Fruit fly (Drosophila melanogaster): ENCODE data around the gene Schip1.

The Schip1 gene

DNA sequence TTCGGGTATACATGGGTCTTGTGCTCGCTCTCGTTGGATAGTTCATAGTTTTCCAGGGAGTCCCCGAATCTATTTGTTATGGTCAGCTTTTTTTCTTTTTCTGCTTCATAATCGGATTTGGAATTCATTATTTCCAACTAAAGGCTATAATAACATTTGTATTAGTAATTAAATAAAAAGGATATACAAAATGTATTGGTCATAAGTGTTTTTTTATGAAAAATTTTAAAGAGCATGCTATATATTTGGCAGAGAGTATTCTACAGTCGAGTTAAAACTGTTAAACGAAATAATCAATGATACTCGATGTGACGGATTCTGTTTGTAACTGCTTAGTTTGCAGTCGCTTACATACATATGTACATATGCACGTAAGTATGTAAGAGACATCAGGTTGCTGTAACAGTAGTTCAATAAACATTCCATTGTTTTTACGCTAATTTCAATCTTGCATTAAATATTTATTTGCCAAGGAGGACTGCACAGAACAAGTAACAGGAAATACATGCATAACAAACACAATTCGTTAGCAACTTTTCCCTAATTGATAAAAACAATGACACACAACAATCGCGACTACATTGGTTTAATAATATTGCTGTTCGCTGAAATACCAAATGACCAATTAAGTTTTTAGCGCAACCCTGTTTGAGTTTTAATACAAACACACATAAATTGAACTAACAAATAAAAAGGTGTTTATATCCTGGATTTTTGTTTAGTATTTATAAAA lies 31.7 kb downstream of the Schip1 start:
- TF ChIP-seq dsf (GFP tag; optimal IDR thresholded peaks at IDR 0.05; ENCODE audit: borderline replicate concordance) (no peak), sage (GFP tag; optimal IDR thresholded peaks at IDR 0.05) (peak; percentile 37)

DNA sequence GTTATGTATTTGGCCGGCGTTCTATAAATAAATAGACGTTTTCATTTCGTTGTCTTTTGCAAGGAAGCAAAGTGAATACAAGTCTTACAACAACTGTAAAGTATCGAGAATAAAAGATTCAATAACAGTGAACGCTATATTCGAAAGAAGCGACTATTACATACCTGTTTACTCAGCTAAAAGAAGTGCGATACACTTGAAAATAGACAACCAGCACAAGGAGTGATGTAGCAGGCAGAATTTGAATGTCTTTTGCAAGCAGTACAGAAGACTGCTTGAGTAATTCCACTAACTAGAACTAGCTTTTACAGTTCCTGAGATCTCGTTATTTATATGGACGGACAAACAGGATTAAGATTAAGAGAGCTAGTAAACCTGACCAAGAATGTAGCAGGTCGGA lies 32.6 kb downstream of the Schip1 start:
- TF ChIP-seq N (GFP tag; optimal IDR thresholded peaks at IDR 0.05) (peak; percentile 33), Hnf4 (GFP tag; optimal IDR thresholded peaks at IDR 0.05) (no peak), Dif (GFP tag; optimal IDR thresholded peaks at IDR 0.05; ENCODE audit: partially characterized antibody) (peak; percentile 72)

DNA sequence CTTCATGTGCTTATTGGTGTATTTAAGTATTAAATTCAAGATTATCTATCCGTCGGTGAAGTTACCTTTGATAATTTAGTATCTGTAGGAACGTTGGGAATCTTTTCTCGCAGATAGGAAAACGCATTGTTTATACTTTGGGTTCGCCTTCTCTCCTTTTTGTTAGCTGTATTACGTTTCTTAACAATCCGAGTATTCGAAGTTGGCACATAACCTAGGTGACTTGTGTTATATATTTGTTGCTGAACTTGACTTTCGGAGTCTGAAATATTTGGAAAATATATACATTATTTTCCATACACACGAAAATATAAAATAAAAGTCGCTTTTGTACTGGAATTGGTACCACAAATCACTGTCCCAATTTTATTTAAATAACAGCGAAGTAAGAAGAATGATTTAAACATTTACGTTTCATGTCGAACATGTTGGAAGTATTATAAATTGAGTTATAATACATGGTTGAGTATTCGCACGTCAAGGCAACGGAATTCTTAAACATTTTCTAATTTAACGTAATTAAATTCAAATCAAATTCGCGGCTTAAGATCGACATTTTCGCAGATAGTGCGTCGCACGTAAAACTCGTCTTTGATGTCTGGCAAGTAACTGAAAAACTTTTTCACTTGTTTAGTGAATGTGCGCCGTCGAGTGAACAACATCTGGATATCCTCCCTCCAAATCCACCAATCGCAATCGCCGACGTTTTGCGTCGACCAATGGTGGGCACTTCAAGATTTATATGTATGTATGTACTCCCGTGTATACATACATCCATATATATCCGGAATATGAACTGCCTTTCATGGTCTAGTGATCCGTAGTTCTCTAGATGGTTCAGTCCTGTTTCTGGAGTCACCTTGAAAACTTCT lies 35.9 kb downstream of the Schip1 start, which contains the start of gene Hand:
Gene Hand (minus strand): TSS at position 588 of the 872 bp plus-strand sequence.
- TF ChIP-seq foxo (GFP tag; optimal IDR thresholded peaks at IDR 0.05) (no peak), psq (GFP tag; optimal IDR thresholded peaks at IDR 0.05) (no peak), Hr78 (GFP tag; optimal IDR thresholded peaks at IDR 0.05) (no peak), Myc (optimal IDR thresholded peaks at IDR 0.05) (no peak), HLH106 (tag; optimal IDR thresholded peaks at IDR 0.05) (no peak), CG32264 (GFP tag; optimal IDR thresholded peaks at IDR 0.05) (no peak), Vsx2 (GFP tag; optimal IDR thresholded peaks at IDR 0.05; ENCODE audit: partially characterized antibody) (no peak), Hnf4 (GFP tag; optimal IDR thresholded peaks at IDR 0.05) (no peak), brk (GFP tag; optimal IDR thresholded peaks at IDR 0.05) (no peak), CrebA (GFP tag; optimal IDR thresholded peaks at IDR 0.05; ENCODE audit: borderline replicate concordance) (no peak), Hr83 (GFP tag; optimal IDR thresholded peaks at IDR 0.05; ENCODE audit: poor library complexity, severe bottlenecking) (no peak), Dfd (GFP tag; optimal IDR thresholded peaks at IDR 0.05) (no peak), Sp1 (GFP tag; optimal IDR thresholded peaks at IDR 0.05) (no peak), Rel (GFP tag; optimal IDR thresholded peaks at IDR 0.05) (no peak), Rel (tag; optimal IDR thresholded peaks at IDR 0.05) (no peak), h (GFP tag; optimal IDR thresholded peaks at IDR 0.05) (no peak), woc (GFP tag; optimal IDR thresholded peaks at IDR 0.05) (no peak)

DNA sequence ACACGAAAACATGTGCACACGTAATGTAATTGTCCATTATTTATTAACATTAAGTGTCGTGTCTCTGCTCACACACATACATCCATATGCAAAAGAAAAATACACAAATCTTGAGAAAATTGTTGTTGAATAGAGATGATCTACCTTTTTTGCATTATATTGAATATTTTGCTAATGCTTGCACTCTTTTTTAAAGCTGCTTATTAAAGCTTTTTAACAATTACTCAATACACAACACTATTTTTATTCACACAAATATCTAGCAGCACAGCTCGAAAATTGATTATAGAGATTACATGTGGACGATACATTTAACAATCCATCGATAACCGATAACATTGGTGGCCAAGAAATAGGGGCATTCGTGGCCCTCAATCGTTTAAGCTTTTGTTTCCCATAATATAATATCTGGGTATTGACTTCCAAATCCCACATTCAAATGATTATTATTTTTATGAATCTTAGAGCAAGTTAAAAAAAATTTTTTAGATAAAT lies 38.8 kb downstream of the Schip1 start, which contains the start of gene Ufd4:
Gene Ufd4 (minus strand): TSS at position 300 of the 495 bp plus-strand sequence.
- TF ChIP-seq sv (GFP tag; optimal IDR thresholded peaks at IDR 0.05), result peak; percentile 44
- peak; percentile 36 for TF ChIP-seq CG32264 (GFP tag; optimal IDR thresholded peaks at IDR 0.05)
- TF ChIP-seq Rel (GFP tag; optimal IDR thresholded peaks at IDR 0.05), result no peak
- TF ChIP-seq Rel (tag; optimal IDR thresholded peaks at IDR 0.05), result no peak
- TF ChIP-seq Dif (GFP tag; optimal IDR thresholded peaks at IDR 0.05; ENCODE audit: partially characterized antibody), result no peak
- no peak for TF ChIP-seq dl (GFP tag; optimal IDR thresholded peaks at IDR 0.05; ENCODE audit: insufficient read depth in 1 of 2, partially characterized antibody in 2 of 2)
- TF ChIP-seq HLH106 (tag; optimal IDR thresholded peaks at IDR 0.05), result no peak
- TF ChIP-seq Hr83 (GFP tag; optimal IDR thresholded peaks at IDR 0.05; ENCODE audit: poor library complexity, severe bottlenecking), result peak; percentile 70
- TF ChIP-seq rgr (GFP tag; optimal IDR thresholded peaks at IDR 0.05), result no peak
- TF ChIP-seq foxo (GFP tag; optimal IDR thresholded peaks at IDR 0.05), result no peak
- peak; percentile 32 for TF ChIP-seq CG9705 (GFP tag; optimal IDR thresholded peaks at IDR 0.05)
- TF ChIP-seq OdsH (GFP tag; optimal IDR thresholded peaks at IDR 0.05), result peak; percentile 37
- TF ChIP-seq dsf (GFP tag; optimal IDR thresholded peaks at IDR 0.05; ENCODE audit: borderline replicate concordance), result no peak
- no peak for TF ChIP-seq sage (GFP tag; optimal IDR thresholded peaks at IDR 0.05)
- no peak for TF ChIP-seq fru (GFP tag; optimal IDR thresholded peaks at IDR 0.05)
- TF ChIP-seq N (GFP tag; optimal IDR thresholded peaks at IDR 0.05), result no peak
- no peak for TF ChIP-seq GATAd (GFP tag; optimal IDR thresholded peaks at IDR 0.05)
- TF ChIP-seq woc (GFP tag; optimal IDR thresholded peaks at IDR 0.05), result no peak

DNA sequence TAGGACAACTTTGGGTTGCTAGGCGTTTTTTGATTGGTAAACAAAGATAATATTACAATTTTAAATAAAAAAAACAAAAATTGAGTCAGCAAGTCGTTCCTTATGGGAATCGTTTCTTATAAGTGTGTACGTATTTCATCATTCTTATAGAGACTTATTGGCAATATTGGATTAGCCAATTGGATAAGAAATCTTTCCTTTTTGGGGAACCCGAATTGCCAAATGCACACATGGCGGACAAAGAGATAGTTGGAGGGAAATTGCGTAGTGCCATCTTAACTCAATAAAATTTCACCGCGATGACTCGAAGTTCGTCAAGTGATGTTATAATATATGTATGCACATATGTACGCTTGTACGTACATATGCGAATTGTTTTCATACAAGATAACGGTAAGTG lies 39.6 kb downstream of the Schip1 start:
- TF ChIP-seq N (GFP tag; optimal IDR thresholded peaks at IDR 0.05) (no peak), Rel (GFP tag; optimal IDR thresholded peaks at IDR 0.05) (no peak), Rel (tag; optimal IDR thresholded peaks at IDR 0.05) (no peak), tai (GFP tag; optimal IDR thresholded peaks at IDR 0.05) (no peak), Hr83 (GFP tag; optimal IDR thresholded peaks at IDR 0.05; ENCODE audit: poor library complexity, severe bottlenecking) (no peak), sv (GFP tag; optimal IDR thresholded peaks at IDR 0.05) (no peak), lola (GFP tag; optimal IDR thresholded peaks at IDR 0.05) (no peak), usp (GFP tag; optimal IDR thresholded peaks at IDR 0.05) (no peak), ey (GFP tag; optimal IDR thresholded peaks at IDR 0.05) (no peak), GATAd (GFP tag; optimal IDR thresholded peaks at IDR 0.05) (no peak), rgr (GFP tag; optimal IDR thresholded peaks at IDR 0.05) (no peak), dl (GFP tag; optimal IDR thresholded peaks at IDR 0.05; ENCODE audit: insufficient read depth in 1 of 2, partially characterized antibody in 2 of 2) (no peak), CrebA (GFP tag; optimal IDR thresholded peaks at IDR 0.05; ENCODE audit: borderline replicate concordance) (no peak), Hnf4 (GFP tag; optimal IDR thresholded peaks at IDR 0.05) (no peak), foxo (GFP tag; optimal IDR thresholded peaks at IDR 0.05) (no peak), CG9705 (GFP tag; optimal IDR thresholded peaks at IDR 0.05) (no peak)
